Fruit fly (Drosophila melanogaster): ENCODE data around the gene CG13042.

DNA sequence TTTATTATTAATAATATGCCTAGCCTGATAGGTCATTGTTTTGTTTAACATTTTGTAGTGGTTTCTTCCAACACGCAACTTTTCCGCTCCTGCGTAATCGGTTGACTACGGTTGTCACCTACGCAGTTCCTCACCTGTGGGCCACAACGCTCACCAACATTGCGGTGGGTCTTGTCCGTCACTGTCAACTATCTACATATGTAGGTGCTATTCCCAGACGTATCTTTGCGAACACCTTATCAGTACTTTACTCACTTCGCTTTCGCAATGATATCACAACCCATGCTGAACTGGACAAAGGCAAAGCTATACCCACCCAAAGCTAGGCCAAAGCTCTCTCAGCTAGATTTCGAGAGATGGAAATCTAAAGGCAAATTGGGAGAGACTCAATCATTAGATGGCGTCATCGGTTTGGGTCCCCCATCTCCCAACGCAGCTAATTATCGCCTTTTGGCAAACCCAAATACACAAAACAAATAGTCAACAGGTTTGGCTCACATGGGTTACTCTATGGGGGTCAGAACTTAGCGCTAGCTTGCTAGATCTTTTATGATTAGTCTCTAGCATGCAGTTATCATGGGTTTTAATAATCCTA lies 48.0 kb upstream of the CG13042 start:
- TF ChIP-seq CG1647 (GFP tag; optimal IDR thresholded peaks at IDR 0.05) (no peak), insv (GFP tag; optimal IDR thresholded peaks at IDR 0.05) (no peak), da (GFP tag; optimal IDR thresholded peaks at IDR 0.05) (no peak), sug (tag; optimal IDR thresholded peaks at IDR 0.05) (peak; percentile 99), gcm2 (GFP tag; optimal IDR thresholded peaks at IDR 0.05) (no peak), CG42726 (GFP tag; IDR thresholded peaks at IDR 0.05; ENCODE audit: partially characterized antibody) (no peak), CG13296 (GFP tag; optimal IDR thresholded peaks at IDR 0.05) (peak; percentile 17), CG7357 (GFP tag; IDR thresholded peaks at IDR 0.05) (no peak), Doc2 (GFP tag; IDR thresholded peaks at IDR 0.05) (no peak), Dbx (GFP tag; IDR thresholded peaks at IDR 0.05) (0 out of 3 replicates have a peak, but pooled peaks have one; percentile 15), CG18599 (GFP tag; optimal IDR thresholded peaks at IDR 0.05) (no peak)
